Fruit fly (Drosophila melanogaster): Measurements from ENCODE around the gene yellow-h.

yellow-h gene

DNA sequence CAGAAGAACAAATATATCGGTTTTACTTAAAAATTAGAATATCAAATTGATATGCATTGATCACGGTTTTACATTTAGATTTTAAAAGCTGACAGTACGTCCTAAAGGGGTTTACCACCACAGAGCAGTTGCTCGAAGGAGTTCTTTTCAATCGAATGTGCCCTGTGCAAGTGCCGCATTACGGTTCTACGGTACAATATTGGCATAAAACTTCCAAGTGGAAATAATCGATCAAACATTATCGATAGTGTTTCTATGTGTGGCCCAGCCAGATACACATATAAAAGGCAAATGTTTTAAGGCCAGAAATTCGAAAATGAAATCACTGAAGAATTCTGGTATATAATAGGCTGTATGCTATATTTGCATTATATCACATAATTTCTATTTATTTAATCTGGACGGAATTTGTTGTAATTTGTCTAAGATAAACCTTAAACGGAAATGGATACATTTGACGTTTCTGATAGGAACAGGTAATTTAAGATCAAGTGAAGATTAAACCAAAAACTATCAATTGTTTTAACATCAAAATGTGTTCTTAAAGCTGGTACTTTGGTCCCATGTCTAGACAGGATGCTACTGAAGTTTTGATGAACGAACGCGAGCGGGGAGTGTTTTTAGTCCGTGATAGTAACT lies 17.6 kb upstream of the yellow-h start, which contains the start of gene Crk (continued):
- TF ChIP-seq CG12659 (GFP tag; optimal IDR thresholded peaks at IDR 0.05) (peak; percentile 70), odd (GFP tag; optimal IDR thresholded peaks at IDR 0.05) (peak; percentile 7), sens (GFP tag) (peak; percentile 71), CG8359 (GFP tag; optimal IDR thresholded peaks at IDR 0.05; ENCODE audit: borderline replicate concordance) (no peak), stwl (tag; optimal IDR thresholded peaks at IDR 0.05) (no peak), Sry-δ (GFP tag; optimal IDR thresholded peaks at IDR 0.05) (peak; percentile 74), Dfd (GFP tag; optimal IDR thresholded peaks at IDR 0.05) (peak in 1 of 2 experiments; percentile 69), CG17186 (GFP tag; optimal IDR thresholded peaks at IDR 0.05) (no peak), CG13624 (GFP tag; optimal IDR thresholded peaks at IDR 0.05) (peak; percentile 3), CG12942 (GFP tag; optimal IDR thresholded peaks at IDR 0.05) (peak; percentile 6), Lhr (GFP tag; optimal IDR thresholded peaks at IDR 0.05) (peak; percentile 37), ash1 (GFP tag; optimal IDR thresholded peaks at IDR 0.05) (no peak), Drgx (GFP tag; IDR thresholded peaks at IDR 0.05) (no peak), pfk (GFP tag; optimal IDR thresholded peaks at IDR 0.05) (peak; percentile 82), Myb (GFP tag; optimal IDR thresholded peaks at IDR 0.05) (no peak), CG12391 (tag; optimal IDR thresholded peaks at IDR 0.05) (no peak), CG1603 (tag; optimal IDR thresholded peaks at IDR 0.05) (peak; percentile 99), CG12071 (GFP tag; optimal IDR thresholded peaks at IDR 0.05) (no peak), CG14710 (tag; optimal IDR thresholded peaks at IDR 0.05) (no peak), btn (GFP tag; optimal IDR thresholded peaks at IDR 0.05) (no peak), Med (GFP tag) (peak; percentile 61), fru (optimal IDR thresholded peaks at IDR 0.05) (no peak), CG6791 (GFP tag; IDR thresholded peaks at IDR 0.05; ENCODE audit: partially characterized antibody) (peak; percentile 55; the same call in 2 of the 3 replicates), YL-1 (GFP tag; optimal IDR thresholded peaks at IDR 0.05) (peak; percentile 47), Pdp1 (GFP tag; optimal IDR thresholded peaks at IDR 0.05) (peak in 1 of 2 experiments; percentile 12), CG17802 (tag; optimal IDR thresholded peaks at IDR 0.05) (peak; percentile 99), Dref (GFP tag; IDR thresholded peaks at IDR 0.05) (peak; percentile 88), Fer1 (GFP tag; optimal IDR thresholded peaks at IDR 0.05) (peak; percentile 30), CG13296 (GFP tag; optimal IDR thresholded peaks at IDR 0.05) (no peak), ssp (GFP tag; IDR thresholded peaks at IDR 0.05) (peak; percentile 100), Ets97D (GFP tag; optimal IDR thresholded peaks at IDR 0.05) (peak; percentile 68), dpn (GFP tag; optimal IDR thresholded peaks at IDR 0.05) (peak in 1 of 2 experiments; percentile 13), CG8290 (GFP tag; optimal IDR thresholded peaks at IDR 0.05) (peak; percentile 69), CG8290 (tag; optimal IDR thresholded peaks at IDR 0.05) (peak; percentile 48 to 89), nau (GFP tag; optimal IDR thresholded peaks at IDR 0.05) (peak; percentile 45), CG3847 (GFP tag; IDR thresholded peaks at IDR 0.05) (no peak), BEAF-32 (GFP tag; optimal IDR thresholded peaks at IDR 0.05) (peak; percentile 72), bbx (GFP tag; IDR thresholded peaks at IDR 0.05; ENCODE audit: partially characterized antibody) (no peak; the same call in 1 of the 2 replicates), zfh2 (GFP tag; optimal IDR thresholded peaks at IDR 0.05) (peak; percentile 22), Dip3 (GFP tag; optimal IDR thresholded peaks at IDR 0.05) (peak; percentile 10), Mad (GFP tag; optimal IDR thresholded peaks at IDR 0.05) (peak; percentile 19), gfzf (GFP tag; optimal IDR thresholded peaks at IDR 0.05) (peak; percentile 33), bcd (GFP tag; optimal IDR thresholded peaks at IDR 0.05) (no peak), Bteb2 (GFP tag; optimal IDR thresholded peaks at IDR 0.05) (no peak), Optix (GFP tag; IDR thresholded peaks at IDR 0.05) (no peak), HmgZ (tag; optimal IDR thresholded peaks at IDR 0.05) (peak; percentile 48), CG15011 (GFP tag; optimal IDR thresholded peaks at IDR 0.05) (no peak), CG8089 (GFP tag; optimal IDR thresholded peaks at IDR 0.05) (peak; percentile 15), CG4617 (GFP tag; optimal IDR thresholded peaks at IDR 0.05; ENCODE audit: borderline replicate concordance) (peak; percentile 87), mld (GFP tag; IDR thresholded peaks at IDR 0.05; ENCODE audit: partially characterized antibody) (no peak)

All from whole organism, embryonic.